Fruit fly (Drosophila melanogaster) whole organism, embryonic: ENCODE results near the gene CG13843.
A peak's percentile ranks its signal among the peaks of the same experiment; 100 is the strongest.

Experiments used
- ATbp ChIP-seq: fragments of 200-800 bp; sonication (Bioruptor generic); optimal IDR thresholded peaks from 2 replicates; lab custom pipeline; 2017; ENCODE audit warnings: missing biosample characterization, mild to moderate bottlenecking, missing genetic modification characterization, missing genetic modification reagents
- Ada2b ChIP-seq: fragments of 200-800 bp; sonication (Bioruptor generic); IDR thresholded peaks from 2 replicates; pipeline ENCODE4 v1.3.6; 2022; ENCODE audit warnings: missing biosample characterization, missing genetic modification characterization
- Asciz ChIP-seq: fragments of 200-800 bp; sonication (Bioruptor generic); optimal IDR thresholded peaks from 2 replicates; lab custom pipeline; 2017; ENCODE audit warnings: missing biosample characterization, mild to moderate bottlenecking, missing genetic modification characterization, missing genetic modification reagents
- CG10209 ChIP-seq: fragments of 200-800 bp; sonication (Bioruptor generic); optimal IDR thresholded peaks from 3 replicates; lab custom pipeline; 2017; ENCODE audit warnings: missing biosample characterization, mild to moderate bottlenecking, missing genetic modification characterization, missing genetic modification reagents
- CG10543 ChIP-seq: fragments of 200-800 bp; sonication (Bioruptor generic); optimal IDR thresholded peaks from 3 replicates; lab custom pipeline; 2017; ENCODE audit warnings: missing biosample characterization, mild to moderate bottlenecking, missing genetic modification characterization, moderate library complexity
- CG11093 ChIP-seq: fragments of 200-800 bp; sonication (Bioruptor generic); IDR thresholded peaks from 3 replicates; pipeline ENCODE4 v1.3.6; 2022; ENCODE audit warnings: missing biosample characterization, missing genetic modification characterization
- CG12071 ChIP-seq: fragments of 200-800 bp; sonication (Bioruptor generic); optimal IDR thresholded peaks from 3 replicates; lab custom pipeline; 2018; ENCODE audit warnings: missing biosample characterization, mild to moderate bottlenecking, missing genetic modification characterization
- CG12219 ChIP-seq: fragments of 200-800 bp; sonication (Bioruptor generic); optimal IDR thresholded peaks from 3 replicates; lab custom pipeline; 2018; ENCODE audit warnings: missing biosample characterization, mild to moderate bottlenecking, missing genetic modification characterization
- CG12769 ChIP-seq: fragments of 200-800 bp; sonication (Bioruptor generic); optimal IDR thresholded peaks from 2 replicates; lab custom pipeline; 2019; ENCODE audit warnings: missing biosample characterization, mild to moderate bottlenecking, missing genetic modification characterization, moderate library complexity
- CG17361 ChIP-seq: fragments of 200-800 bp; sonication (Bioruptor generic); IDR thresholded peaks from 3 replicates; pipeline ENCODE4 v1.3.6; 2022; ENCODE audit warnings: missing biosample characterization, missing genetic modification characterization
- CG17385 ChIP-seq: fragments of 200-800 bp; sonication (Bioruptor generic); optimal IDR thresholded peaks from 3 replicates; lab custom pipeline; 2018; ENCODE audit warnings: missing biosample characterization, mild to moderate bottlenecking, missing genetic modification characterization
- CG17912 ChIP-seq: fragments of 200-800 bp; sonication (Bioruptor generic); optimal IDR thresholded peaks from 2 replicates; lab custom pipeline; 2018; ENCODE audit warnings: missing biosample characterization, mild to moderate bottlenecking, missing genetic modification characterization
- CG30403 ChIP-seq: fragments of 200-800 bp; sonication (Bioruptor generic); optimal IDR thresholded peaks from 3 replicates; lab custom pipeline; 2016; ENCODE audit warnings: missing biosample characterization, missing genetic modification characterization
- CG6854 ChIP-seq: fragments of 200-800 bp; sonication (Bioruptor generic); optimal IDR thresholded peaks from 3 replicates; lab custom pipeline; 2017; ENCODE audit warnings: missing biosample characterization, mild to moderate bottlenecking, missing genetic modification characterization
- CG8924 ChIP-seq: fragments of 200-800 bp; optimal IDR thresholded peaks from 3 replicates; lab custom pipeline; 2019; ENCODE audit warnings: missing biosample characterization, mild to moderate bottlenecking, missing genetic modification characterization, moderate library complexity
- CG9876 ChIP-seq: fragments of 200-800 bp; sonication (Bioruptor generic); optimal IDR thresholded peaks from 2 replicates; lab custom pipeline; 2016; ENCODE audit warnings: missing biosample characterization, missing genetic modification characterization
- CrebB ChIP-seq: fragments of 200-800 bp; sonication (Bioruptor generic); optimal IDR thresholded peaks from 3 replicates; lab custom pipeline; 2018; ENCODE audit warnings: missing biosample characterization, mild to moderate bottlenecking, missing genetic modification characterization
- D19A ChIP-seq: fragments of 200-800 bp; optimal IDR thresholded peaks from 3 replicates; lab custom pipeline; 2019; ENCODE audit warnings: missing biosample characterization, mild to moderate bottlenecking, missing genetic modification characterization, moderate library complexity
- Dip2 ChIP-seq: fragments of 200-800 bp; sonication (Bioruptor generic); IDR thresholded peaks from 2 replicates; pipeline ENCODE4 v1.3.6; 2022; ENCODE audit warnings: missing biosample characterization, missing genetic modification characterization
- Doc2 ChIP-seq: fragments of 200-800 bp; sonication (Bioruptor generic); IDR thresholded peaks from 2 replicates; pipeline ENCODE4 v1.3.6; 2022; ENCODE audit warnings: missing biosample characterization, missing genetic modification characterization
- Eip74EF ChIP-seq, 2 experiments: fragments of 200-800 bp in 1 of 2; fragments of >200 bp in 1 of 2; sonication (Bioruptor generic) in 1 of 2; optimal IDR thresholded peaks; 2 replicates each; lab custom pipeline; 2017 to 2019; ENCODE audit warnings: missing biosample characterization in 2 of 2, missing genetic modification characterization in 2 of 2, mild to moderate bottlenecking in 1 of 2, moderate library complexity in 1 of 2
- Fer2 ChIP-seq: fragments of 200-800 bp; sonication (Bioruptor generic); optimal IDR thresholded peaks from 2 replicates; lab custom pipeline; 2018; ENCODE audit warnings: missing biosample characterization, mild to moderate bottlenecking, missing genetic modification characterization, moderate library complexity
- HLH3B ChIP-seq: fragments of 200-800 bp; sonication (Bioruptor generic); IDR thresholded peaks from 2 replicates; pipeline ENCODE4 v1.3.6; 2022; ENCODE audit warnings: missing biosample characterization, missing genetic modification characterization
- Hmr ChIP-seq: fragments of 200-800 bp; sonication (Bioruptor generic); optimal IDR thresholded peaks from 3 replicates; lab custom pipeline; 2017; ENCODE audit warnings: mild to moderate bottlenecking, missing biosample characterization, missing genetic modification reagents, missing genetic modification characterization
- Med ChIP-seq: fragments of 200-800 bp; sonication (Bioruptor generic); peaks from one replicate; lab custom pipeline; 2016; ENCODE audit warnings: missing biosample characterization, missing genetic modification characterization, mild to moderate bottlenecking, inconsistent platforms, moderate library complexity
- Meics ChIP-seq: fragments of 200-800 bp; sonication (Bioruptor generic); optimal IDR thresholded peaks from 2 replicates; lab custom pipeline; 2017; ENCODE audit warnings: missing biosample characterization, mild to moderate bottlenecking, missing genetic modification characterization
- aop ChIP-seq: fragments of 200-800 bp; sonication (Bioruptor generic); IDR thresholded peaks from 2 replicates; pipeline ENCODE4 v1.3.6; 2022; ENCODE audit warnings: missing biosample characterization, missing genetic modification characterization
- bigmax ChIP-seq: fragments of 200-800 bp; sonication (Bioruptor generic); optimal IDR thresholded peaks from 2 replicates; lab custom pipeline; 2018; ENCODE audit warnings: missing biosample characterization, mild to moderate bottlenecking, missing genetic modification characterization
- caup ChIP-seq: fragments of 200-800 bp; sonication (Bioruptor generic); optimal IDR thresholded peaks from 3 replicates; lab custom pipeline; 2017; ENCODE audit warnings: missing biosample characterization, mild to moderate bottlenecking, missing genetic modification characterization, moderate library complexity; ENCODE audit not compliant: severe bottlenecking
- ci ChIP-seq: fragments of 200-800 bp; sonication (Bioruptor generic); IDR thresholded peaks from 3 replicates; pipeline ENCODE4 v1.3.6; 2022; ENCODE audit warnings: missing biosample characterization, missing genetic modification characterization
- croc ChIP-seq: fragments of 200-800 bp; sonication (Bioruptor generic); conservative IDR thresholded peaks from 3 replicates; pipeline ENCODE4 v1.3.6; 2022; ENCODE audit warnings: missing biosample characterization, missing genetic modification characterization
- danr ChIP-seq: fragments of 200-800 bp; sonication (Bioruptor generic); IDR thresholded peaks from 2 replicates; pipeline ENCODE4 v1.3.6; 2022; ENCODE audit warnings: missing biosample characterization, missing genetic modification characterization
- dmrt99B ChIP-seq: fragments of 200-800 bp; sonication (Bioruptor generic); optimal IDR thresholded peaks from 2 replicates; lab custom pipeline; 2018; ENCODE audit warnings: missing biosample characterization, mild to moderate bottlenecking, missing genetic modification characterization, moderate library complexity
- fd64A ChIP-seq: fragments of 200-800 bp; sonication (Bioruptor generic); optimal IDR thresholded peaks from 3 replicates; lab custom pipeline; 2018; ENCODE audit warnings: missing biosample characterization, mild to moderate bottlenecking, missing genetic modification characterization
- fd96Cb ChIP-seq: fragments of 200-800 bp; sonication (Bioruptor generic); optimal IDR thresholded peaks from 2 replicates; lab custom pipeline; 2018; ENCODE audit warnings: missing biosample characterization, mild to moderate bottlenecking, missing genetic modification characterization, moderate library complexity
- gsb-n ChIP-seq: fragments of 200-800 bp; sonication (Bioruptor generic); optimal IDR thresholded peaks from 3 replicates; lab custom pipeline; 2018; ENCODE audit warnings: missing biosample characterization, mild to moderate bottlenecking, missing genetic modification characterization
- hb ChIP-seq: fragments of 200-800 bp; sonication (Bioruptor generic); IDR thresholded peaks from 3 replicates; pipeline ENCODE4 v1.3.6; 2022; ENCODE audit warnings: missing biosample characterization, missing genetic modification characterization; ENCODE audit not compliant: partially characterized antibody
- her ChIP-seq: fragments of 200-800 bp; sonication (Bioruptor generic); optimal IDR thresholded peaks from 2 replicates; lab custom pipeline; 2016; ENCODE audit warnings: missing biosample characterization, missing genetic modification characterization
- jumu ChIP-seq: fragments of 200-800 bp; sonication (Bioruptor generic); optimal IDR thresholded peaks from 3 replicates; lab custom pipeline; 2016; ENCODE audit warnings: missing biosample characterization, missing genetic modification characterization
- kni ChIP-seq: fragments of 200-800 bp; sonication (Bioruptor generic); optimal IDR thresholded peaks from 3 replicates; lab custom pipeline; 2017; ENCODE audit warnings: mild to moderate bottlenecking, missing biosample characterization, missing genetic modification reagents, missing genetic modification characterization
- lab ChIP-seq: fragments of 200-800 bp; sonication (Bioruptor generic); optimal IDR thresholded peaks from 3 replicates; lab custom pipeline; 2017; ENCODE audit warnings: missing biosample characterization, missing genetic modification characterization, mild to moderate bottlenecking, moderate library complexity, missing genetic modification reagents
- nmo ChIP-seq: fragments of 200-800 bp; sonication (Bioruptor generic); optimal IDR thresholded peaks from 2 replicates; lab custom pipeline; 2018; ENCODE audit warnings: missing biosample characterization, mild to moderate bottlenecking, missing genetic modification characterization, moderate library complexity
- row ChIP-seq: fragments of 200-800 bp; sonication (Bioruptor generic); IDR thresholded peaks from 3 replicates; pipeline ENCODE4 v1.3.6; 2022; ENCODE audit warnings: missing biosample characterization, missing genetic modification characterization
- schlank ChIP-seq: fragments of 200-800 bp; sonication (Bioruptor generic); optimal IDR thresholded peaks from 2 replicates; lab custom pipeline; 2018; ENCODE audit warnings: missing biosample characterization, mild to moderate bottlenecking, missing genetic modification characterization
- scrt ChIP-seq: fragments of 200-800 bp; sonication (Bioruptor generic); optimal IDR thresholded peaks from 2 replicates; lab custom pipeline; 2018; ENCODE audit warnings: missing biosample characterization, mild to moderate bottlenecking, missing genetic modification characterization, moderate library complexity
- sd ChIP-seq: fragments of 200-800 bp; sonication (Bioruptor generic); optimal IDR thresholded peaks from 3 replicates; lab custom pipeline; 2018; ENCODE audit warnings: missing biosample characterization, mild to moderate bottlenecking, missing genetic modification characterization, moderate library complexity
- seq ChIP-seq: fragments of 200-800 bp; sonication (Bioruptor generic); IDR thresholded peaks from 2 replicates; pipeline ENCODE4 v1.3.6; 2022; ENCODE audit warnings: missing biosample characterization, missing genetic modification characterization
- toy ChIP-seq: fragments of 200-800 bp; sonication (Bioruptor generic); IDR thresholded peaks from 2 replicates; pipeline ENCODE4 v1.3.6; 2022; ENCODE audit warnings: missing biosample characterization, missing genetic modification characterization
- yki ChIP-seq: fragments of >200 bp; optimal IDR thresholded peaks from 3 replicates; lab custom pipeline; 2018

CG13843 gene

DNA sequence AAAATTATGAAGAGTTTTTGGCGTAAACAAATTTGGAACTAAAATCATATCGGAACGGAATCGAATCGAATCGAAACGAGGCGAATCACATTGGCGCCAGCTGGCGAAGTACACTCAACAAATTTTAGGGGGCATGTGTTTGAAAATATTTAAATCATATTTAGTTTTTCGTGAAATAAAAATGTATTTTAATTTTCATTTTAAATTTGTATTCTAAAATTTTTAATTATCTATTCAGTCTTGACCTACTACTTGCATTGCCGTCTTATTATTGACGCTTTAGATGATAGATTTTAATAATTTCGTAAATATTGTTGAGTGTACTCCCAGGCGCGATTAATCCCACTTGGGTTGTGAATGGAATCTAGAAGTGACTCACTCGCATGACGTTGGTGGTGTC lies 19.9 kb downstream of the CG13843 start (continued):
- peak; percentile 32 for TF ChIP-seq gsb-n (tag; lab: Kevin White, UChicago)
- no peak for TF ChIP-seq Doc2 (GFP tag; lab: Robert Waterston, UW)
- TF ChIP-seq dmrt99B (tag; lab: Kevin White, UChicago), result peak; percentile 33
- no peak for TF ChIP-seq fd96Cb (tag; lab: Kevin White, UChicago)
- no peak for TF ChIP-seq CG12071 (GFP tag; lab: Kevin White, UChicago)
- TF ChIP-seq Eip74EF (GFP tag; optimal IDR thresholded peaks at IDR 0.05; lab: Kevin White, UChicago), result peak in 1 of 2 experiments; percentile 16
- TF ChIP-seq her (GFP tag; lab: Kevin White, UChicago), result no peak
- TF ChIP-seq croc (GFP tag; lab: Robert Waterston, UW), result no peak
- TF ChIP-seq Fer2 (tag; lab: Kevin White, UChicago), result no peak
- TF ChIP-seq danr (GFP tag; lab: Robert Waterston, UW), result no peak
- TF ChIP-seq CG10209 (GFP tag; lab: Kevin White, UChicago), result no peak
- no peak for TF ChIP-seq CG9876 (GFP tag; lab: Kevin White, UChicago)
- TF ChIP-seq CG11093 (GFP tag; lab: Robert Waterston, UW), result no peak
- no peak for TF ChIP-seq HLH3B (GFP tag; lab: Robert Waterston, UW)
- TF ChIP-seq jumu, result no peak
- peak; percentile 7 for TF ChIP-seq CG8924 (tag; lab: Kevin White, UChicago)
- no peak for TF ChIP-seq yki
- TF ChIP-seq CG17361 (GFP tag; lab: Robert Waterston, UW), result 0 out of 3 replicates have a peak, but pooled peaks have one; percentile 25
- peak; percentile 18 for TF ChIP-seq nmo
- no peak for TF ChIP-seq CG6854 (GFP tag; lab: Kevin White, UChicago)
- TF ChIP-seq row (GFP tag; lab: Robert Waterston, UW), result peak; percentile 35; the same call in 2 of the 3 replicates
- no peak for TF ChIP-seq CrebB (tag; lab: Kevin White, UChicago)
- TF ChIP-seq Meics, result peak; percentile 11

DNA sequence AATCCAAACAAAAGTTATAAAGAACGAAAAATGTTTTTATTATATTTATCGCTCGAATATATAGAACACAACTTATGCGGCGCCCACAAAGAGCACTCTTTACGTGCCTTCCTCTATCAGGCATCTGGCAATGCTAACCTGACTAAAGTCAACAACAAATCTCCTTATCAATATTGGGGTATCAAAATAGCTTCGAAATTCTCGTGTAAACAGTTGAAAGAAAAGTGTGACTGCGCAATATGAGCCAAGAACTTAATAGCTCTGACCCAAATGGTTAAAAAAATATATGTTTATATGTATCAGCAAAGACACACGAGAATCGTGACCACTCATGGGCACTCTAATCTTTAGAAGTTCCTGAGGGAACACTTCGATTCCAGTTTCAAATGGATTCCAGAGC lies 21.9 kb downstream of the CG13843 start:
- TF ChIP-seq bigmax (GFP tag; lab: Kevin White, UChicago) (no peak), CG12219 (GFP tag; lab: Kevin White, UChicago) (peak; percentile 15), fd64A (GFP tag; lab: Kevin White, UChicago) (peak; percentile 19), CG10209 (GFP tag; lab: Kevin White, UChicago) (peak; percentile 36), seq (GFP tag; lab: Robert Waterston, UW) (peak; percentile 24; the same call in 1 of the 2 replicates), Dip2 (no peak), CG17912 (GFP tag; lab: Kevin White, UChicago) (peak; percentile 31), CG8924 (tag; lab: Kevin White, UChicago) (peak; percentile 5), Asciz (peak; percentile 7), hb (GFP tag; lab: Robert Waterston, UW) (no peak), kni (GFP tag; lab: Kevin White, UChicago) (peak; percentile 43), Ada2b (GFP tag; lab: Robert Waterston, UW) (no peak), D19A (tag; lab: Kevin White, UChicago) (peak; percentile 26), caup (no peak), CG12769 (peak; percentile 64), sd (tag; lab: Kevin White, UChicago) (peak; percentile 84), CrebB (tag; lab: Kevin White, UChicago) (peak; percentile 24), ci (GFP tag; lab: Robert Waterston, UW) (peak; percentile 72), lab (GFP tag; lab: Kevin White, UChicago) (peak; percentile 49), CG10543 (GFP tag; lab: Kevin White, UChicago) (peak; percentile 37), Med (GFP tag; lab: Kevin White, UChicago) (peak; percentile 69), Hmr (GFP tag; lab: Kevin White, UChicago) (peak; percentile 48), schlank (peak; percentile 7), aop (GFP tag; lab: Robert Waterston, UW) (no peak), scrt (GFP tag; lab: Kevin White, UChicago) (peak; percentile 7), toy (GFP tag; lab: Robert Waterston, UW) (0 out of 2 replicates have a peak, but pooled peaks have one; percentile 6), CG30403 (GFP tag; lab: Kevin White, UChicago) (no peak), CG17385 (GFP tag; lab: Kevin White, UChicago) (peak; percentile 44), ATbp (peak; percentile 53)
